Fruit fly (Drosophila melanogaster): Measurements from ENCODE around the gene CG42238.
A peak's percentile ranks its signal among the peaks of the same experiment; 100 is the strongest.

Gene CG42238

dm6 chr2L:20971659-20972314 lies 80.2 kb downstream of the CG42238 start (continued):
- no peak for TF ChIP-seq Lhr (GFP tag; optimal IDR thresholded peaks at IDR 0.05)
- no peak for TF ChIP-seq vfl (GFP tag; optimal IDR thresholded peaks at IDR 0.05)
- TF ChIP-seq slou (GFP tag; optimal IDR thresholded peaks at IDR 0.05) = no peak
- TF ChIP-seq Sox100B (GFP tag; optimal IDR thresholded peaks at IDR 0.05) = no peak
- no peak for TF ChIP-seq D (optimal IDR thresholded peaks at IDR 0.05)
- no peak for TF ChIP-seq D (GFP tag; optimal IDR thresholded peaks at IDR 0.05)
- TF ChIP-seq dm (GFP tag; optimal IDR thresholded peaks at IDR 0.05) = no peak
- no peak for TF ChIP-seq CG15601 (tag; optimal IDR thresholded peaks at IDR 0.05)
- TF ChIP-seq CG4360 (GFP tag; IDR thresholded peaks at IDR 0.05) = no peak
- peak; percentile 64 for TF ChIP-seq sd (tag; optimal IDR thresholded peaks at IDR 0.05)
- TF ChIP-seq Ssrp (tag; optimal IDR thresholded peaks at IDR 0.05) = no peak
- no peak for TF ChIP-seq GATAe (GFP tag; conservative IDR thresholded peaks at IDR 0.05)
- no peak for TF ChIP-seq Spps (tag; optimal IDR thresholded peaks at IDR 0.05)
- TF ChIP-seq CG15011 (GFP tag; optimal IDR thresholded peaks at IDR 0.05) = no peak
- no peak for TF ChIP-seq E2f2 (GFP tag; IDR thresholded peaks at IDR 0.05)
- TF ChIP-seq Meics (GFP tag; optimal IDR thresholded peaks at IDR 0.05) = no peak
- no peak for TF ChIP-seq Usf (GFP tag; optimal IDR thresholded peaks at IDR 0.05)
- TF ChIP-seq kay (GFP tag; optimal IDR thresholded peaks at IDR 0.05) = no peak
- no peak for TF ChIP-seq Ada2b (GFP tag; IDR thresholded peaks at IDR 0.05)
- no peak for TF ChIP-seq CG8290 (GFP tag; optimal IDR thresholded peaks at IDR 0.05)
- no peak for TF ChIP-seq CG8290 (tag; optimal IDR thresholded peaks at IDR 0.05)
- TF ChIP-seq vvl (GFP tag; IDR thresholded peaks at IDR 0.05) = no peak
- no peak for TF ChIP-seq ci (GFP tag; IDR thresholded peaks at IDR 0.05)
- TF ChIP-seq hth (optimal IDR thresholded peaks at IDR 0.05) = no peak
- no peak for TF ChIP-seq Rx (GFP tag; IDR thresholded peaks at IDR 0.05)
- no peak for TF ChIP-seq Doc2 (GFP tag; IDR thresholded peaks at IDR 0.05)
- peak; percentile 11 for TF ChIP-seq Med (GFP tag)
- peak; percentile 64; the same call in 2 of the 3 replicates for TF ChIP-seq CG2199 (GFP tag; IDR thresholded peaks at IDR 0.05)
- TF ChIP-seq CG1024 (GFP tag; IDR thresholded peaks at IDR 0.05) = no peak
- no peak for TF ChIP-seq Atf-2 (GFP tag; optimal IDR thresholded peaks at IDR 0.05)
- TF ChIP-seq ac (GFP tag; optimal IDR thresholded peaks at IDR 0.05) = peak; percentile 2
- TF ChIP-seq cg (GFP tag; optimal IDR thresholded peaks at IDR 0.05) = peak; percentile 30
- TF ChIP-seq sens (GFP tag) = peak; percentile 72
- TF ChIP-seq CG11398 (GFP tag; optimal IDR thresholded peaks at IDR 0.05) = no peak
- TF ChIP-seq Fer3 (tag; optimal IDR thresholded peaks at IDR 0.05) = no peak
- TF ChIP-seq Doc3 (GFP tag; IDR thresholded peaks at IDR 0.05; ENCODE audit: partially characterized antibody) = no peak
- no peak for TF ChIP-seq dysf (GFP tag; IDR thresholded peaks at IDR 0.05)

dm6 chr2L:20970792-20971191 lies 81.2 kb downstream of the CG42238 start:
- TF ChIP-seq CG15269 (tag; optimal IDR thresholded peaks at IDR 0.05) = no peak
- TF ChIP-seq CG1603 (tag; optimal IDR thresholded peaks at IDR 0.05) = no peak
- no peak for TF ChIP-seq CG8290 (GFP tag; optimal IDR thresholded peaks at IDR 0.05)
- peak in 1 of 2 experiments; percentile 27 for TF ChIP-seq CG8290 (tag; optimal IDR thresholded peaks at IDR 0.05)
- TF ChIP-seq so (GFP tag; IDR thresholded peaks at IDR 0.05) = peak; percentile 59; the same call in 1 of the 3 replicates
- TF ChIP-seq ci (GFP tag; IDR thresholded peaks at IDR 0.05) = 0 out of 3 replicates have a peak, but pooled peaks have one; percentile 31
- no peak for TF ChIP-seq Atf6 (GFP tag; IDR thresholded peaks at IDR 0.05)
- TF ChIP-seq C15 (GFP tag; IDR thresholded peaks at IDR 0.05) = no peak
- peak; percentile 81 for TF ChIP-seq Ets65A (GFP tag)
- TF ChIP-seq CG7271 (tag; optimal IDR thresholded peaks at IDR 0.05) = no peak
- TF ChIP-seq grn (GFP tag; optimal IDR thresholded peaks at IDR 0.05) = no peak
- TF ChIP-seq pan (optimal IDR thresholded peaks at IDR 0.05) = no peak
- no peak for TF ChIP-seq pan (GFP tag; optimal IDR thresholded peaks at IDR 0.05 in 1 of 2, IDR thresholded peaks at IDR 0.05 in 1 of 2)
- TF ChIP-seq bsh (GFP tag; optimal IDR thresholded peaks at IDR 0.05) = no peak
- no peak for TF ChIP-seq bowl (GFP tag; IDR thresholded peaks at IDR 0.05)
- no peak for TF ChIP-seq jing (GFP tag; optimal IDR thresholded peaks at IDR 0.05)
- no peak for TF ChIP-seq fd3F (GFP tag; optimal IDR thresholded peaks at IDR 0.05)
- TF ChIP-seq CG10209 (GFP tag; optimal IDR thresholded peaks at IDR 0.05) = no peak
- TF ChIP-seq CG3163 (GFP tag; optimal IDR thresholded peaks at IDR 0.05) = no peak
- no peak for TF ChIP-seq gfzf (GFP tag; optimal IDR thresholded peaks at IDR 0.05)
